Fruit fly (Drosophila melanogaster): ENCODE results near the gene HLH3B.
A peak's percentile ranks its signal among the peaks of the same experiment; 100 is the strongest.

HLH3B gene

DNA sequence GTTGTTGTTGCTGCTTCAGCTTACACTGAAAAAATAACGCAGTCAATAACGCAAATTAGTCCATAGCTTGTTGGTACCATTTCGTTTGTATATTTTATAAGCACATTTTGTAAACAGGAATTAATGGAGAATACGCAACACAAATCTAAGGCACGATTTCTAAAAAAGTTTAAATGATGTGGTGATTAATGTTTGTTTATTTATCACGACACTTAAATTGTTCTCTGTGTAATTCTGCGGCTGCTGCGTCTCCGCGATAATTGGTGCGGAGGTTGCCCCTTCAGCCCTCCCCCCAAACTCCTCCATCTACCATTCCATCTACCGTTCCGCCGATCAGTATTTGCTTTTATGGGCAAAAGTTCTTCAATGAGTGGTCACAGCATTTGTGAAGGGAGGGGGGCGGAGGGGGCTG is 34.0 kb downstream of the HLH3B start (continued):
- no peak for TF ChIP-seq CG13123 (GFP tag; optimal IDR thresholded peaks at IDR 0.05)
- TF ChIP-seq abd-A (tag; optimal IDR thresholded peaks at IDR 0.05), result no peak
- TF ChIP-seq CG13296 (GFP tag; optimal IDR thresholded peaks at IDR 0.05), result peak; percentile 68
- no peak for TF ChIP-seq prd (optimal IDR thresholded peaks at IDR 0.05)
- peak; percentile 64 for TF ChIP-seq prd (GFP tag; IDR thresholded peaks at IDR 0.05)
- peak; percentile 57 for TF ChIP-seq Atf-2 (GFP tag; optimal IDR thresholded peaks at IDR 0.05)
- no peak for TF ChIP-seq crp (GFP tag; optimal IDR thresholded peaks at IDR 0.05)
- TF ChIP-seq Blimp-1 (GFP tag; optimal IDR thresholded peaks at IDR 0.05), result peak; percentile 63
- TF ChIP-seq Ets65A (GFP tag), result peak; percentile 92
- TF ChIP-seq CG7786 (GFP tag; optimal IDR thresholded peaks at IDR 0.05), result peak; percentile 50
- no peak for TF ChIP-seq amos (GFP tag; IDR thresholded peaks at IDR 0.05; ENCODE audit: partially characterized antibody)
- peak; percentile 31 for TF ChIP-seq Camta (GFP tag; optimal IDR thresholded peaks at IDR 0.05)
- no peak; the same call in 1 of the 2 replicates for TF ChIP-seq stc (GFP tag; IDR thresholded peaks at IDR 0.05)
- TF ChIP-seq schlank (tag; optimal IDR thresholded peaks at IDR 0.05), result peak; percentile 27
- peak; percentile 45 for TF ChIP-seq pb (GFP tag; optimal IDR thresholded peaks at IDR 0.05)
- TF ChIP-seq ATbp (GFP tag; optimal IDR thresholded peaks at IDR 0.05), result peak; percentile 54
- TF ChIP-seq da (GFP tag; optimal IDR thresholded peaks at IDR 0.05), result no peak
- TF ChIP-seq lov (optimal IDR thresholded peaks at IDR 0.05), result no peak
- no peak for TF ChIP-seq lov (GFP tag; IDR thresholded peaks at IDR 0.05)
- TF ChIP-seq eve (GFP tag; optimal IDR thresholded peaks at IDR 0.05), result peak in 1 of 2 experiments; percentile 75
- TF ChIP-seq bab2 (GFP tag; optimal IDR thresholded peaks at IDR 0.05), result peak; percentile 56
- peak; percentile 50; the same call in 1 of the 2 replicates for TF ChIP-seq CG14014 (GFP tag; IDR thresholded peaks at IDR 0.05)
- TF ChIP-seq Elba2 (GFP tag; optimal IDR thresholded peaks at IDR 0.05), result no peak
- peak; percentile 11 for TF ChIP-seq slou (GFP tag; optimal IDR thresholded peaks at IDR 0.05)
- TF ChIP-seq Lim3 (GFP tag; IDR thresholded peaks at IDR 0.05), result no peak
- no peak for TF ChIP-seq dati (GFP tag; IDR thresholded peaks at IDR 0.05)
- TF ChIP-seq tna (GFP tag; IDR thresholded peaks at IDR 0.05; ENCODE audit: partially characterized antibody), result no peak
- no peak for TF ChIP-seq CG6254 (GFP tag; optimal IDR thresholded peaks at IDR 0.05)
- TF ChIP-seq fd96Cb (tag; optimal IDR thresholded peaks at IDR 0.05), result peak; percentile 62
- no peak for TF ChIP-seq dan (GFP tag; IDR thresholded peaks at IDR 0.05)
- peak; percentile 38 for TF ChIP-seq az2 (GFP tag; optimal IDR thresholded peaks at IDR 0.05)
- TF ChIP-seq CG4424 (GFP tag; optimal IDR thresholded peaks at IDR 0.05), result peak; percentile 62
- no peak for TF ChIP-seq CG6791 (GFP tag; IDR thresholded peaks at IDR 0.05; ENCODE audit: partially characterized antibody)
- 0 out of 2 replicates have a peak, but pooled peaks have one; percentile 17 for TF ChIP-seq dimm (GFP tag; IDR thresholded peaks at IDR 0.05)
- 0 out of 3 replicates have a peak, but pooled peaks have one; percentile 16 for TF ChIP-seq CG11093 (GFP tag; IDR thresholded peaks at IDR 0.05)
- peak; percentile 4; the same call in 1 of the 3 replicates for TF ChIP-seq sr (GFP tag; IDR thresholded peaks at IDR 0.05)
- peak; percentile 74 for TF ChIP-seq CG16863 (GFP tag; optimal IDR thresholded peaks at IDR 0.05)
- TF ChIP-seq CG10565 (GFP tag; optimal IDR thresholded peaks at IDR 0.05), result no peak
- TF ChIP-seq CG12104 (GFP tag; optimal IDR thresholded peaks at IDR 0.05), result peak; percentile 28
- TF ChIP-seq CG1529 (GFP tag; optimal IDR thresholded peaks at IDR 0.05), result peak; percentile 36
- TF ChIP-seq nau (GFP tag; optimal IDR thresholded peaks at IDR 0.05), result no peak
- TF ChIP-seq CG8765 (GFP tag; IDR thresholded peaks at IDR 0.05), result no peak
- TF ChIP-seq CG1233 (GFP tag; optimal IDR thresholded peaks at IDR 0.05), result peak; percentile 34
- peak; percentile 96 for TF ChIP-seq Med (GFP tag)
- no peak for TF ChIP-seq Gug (GFP tag; IDR thresholded peaks at IDR 0.05)
- TF ChIP-seq Dek (tag; optimal IDR thresholded peaks at IDR 0.05), result peak; percentile 58
- no peak for TF ChIP-seq sna (GFP tag; IDR thresholded peaks at IDR 0.05; ENCODE audit: partially characterized antibody)
- peak; percentile 24; the same call in 1 of the 2 replicates for TF ChIP-seq peb (GFP tag; IDR thresholded peaks at IDR 0.05)
- peak; percentile 39 for TF ChIP-seq Side (GFP tag; optimal IDR thresholded peaks at IDR 0.05)
- TF ChIP-seq vvl (GFP tag; IDR thresholded peaks at IDR 0.05), result peak; percentile 64
- peak; percentile 9 for TF ChIP-seq salm (tag; optimal IDR thresholded peaks at IDR 0.05)
- TF ChIP-seq Dll (GFP tag; IDR thresholded peaks at IDR 0.05; ENCODE audit: partially characterized antibody), result no peak
